Fruit fly (Drosophila melanogaster): ENCODE data around the gene Fkbp39.

The Fkbp39 gene

dm6 chr3R:15350993-15351426 lies 18.1 kb upstream of the Fkbp39 start, which contains the start of the genes Trs33 and Tmtc4 (continued):
- TF ChIP-seq Mad (GFP tag; optimal IDR thresholded peaks at IDR 0.05) (no peak), pnt (GFP tag; optimal IDR thresholded peaks at IDR 0.05) (no peak), CG9876 (GFP tag; optimal IDR thresholded peaks at IDR 0.05) (no peak), Mrtf (GFP tag; IDR thresholded peaks at IDR 0.05) (no peak), CG1647 (GFP tag; optimal IDR thresholded peaks at IDR 0.05) (no peak), CG10565 (GFP tag; optimal IDR thresholded peaks at IDR 0.05) (no peak), repo (GFP tag; optimal IDR thresholded peaks at IDR 0.05) (no peak), crp (GFP tag; optimal IDR thresholded peaks at IDR 0.05) (peak in 1 of 2 experiments; percentile 89), CG10431 (GFP tag; optimal IDR thresholded peaks at IDR 0.05) (peak; percentile 3), crc (GFP tag; optimal IDR thresholded peaks at IDR 0.05) (no peak), Ets65A (GFP tag) (peak; percentile 69), Bteb2 (GFP tag; optimal IDR thresholded peaks at IDR 0.05) (no peak), CG9215 (GFP tag; IDR thresholded peaks at IDR 0.05) (no peak), zen2 (GFP tag; IDR thresholded peaks at IDR 0.05; ENCODE audit: partially characterized antibody) (no peak), ab (GFP tag; optimal IDR thresholded peaks at IDR 0.05) (no peak), dmrt99B (tag; optimal IDR thresholded peaks at IDR 0.05) (no peak), CG14014 (GFP tag; IDR thresholded peaks at IDR 0.05) (no peak), CG2678 (tag; optimal IDR thresholded peaks at IDR 0.05) (peak; percentile 64), kay (GFP tag; optimal IDR thresholded peaks at IDR 0.05) (no peak), CG6654 (GFP tag; optimal IDR thresholded peaks at IDR 0.05) (no peak), CG13624 (GFP tag; optimal IDR thresholded peaks at IDR 0.05) (no peak), Trl (optimal IDR thresholded peaks at IDR 0.05) (no peak), Trl (GFP tag; optimal IDR thresholded peaks at IDR 0.05) (no peak), exex (tag; optimal IDR thresholded peaks at IDR 0.05) (peak; percentile 22), ERR (GFP tag; optimal IDR thresholded peaks at IDR 0.05) (no peak), CG10147 (GFP tag; optimal IDR thresholded peaks at IDR 0.05) (peak; percentile 31), CG1792 (GFP tag; optimal IDR thresholded peaks at IDR 0.05) (no peak), CG10979 (tag; optimal IDR thresholded peaks at IDR 0.05) (peak; percentile 14), Camta (GFP tag; optimal IDR thresholded peaks at IDR 0.05) (no peak), CG3847 (GFP tag; IDR thresholded peaks at IDR 0.05) (no peak), gcm2 (GFP tag; optimal IDR thresholded peaks at IDR 0.05) (no peak), D19B (GFP tag; optimal IDR thresholded peaks at IDR 0.05) (no peak), CG14965 (GFP tag; optimal IDR thresholded peaks at IDR 0.05; ENCODE audit: borderline replicate concordance) (no peak), rib (GFP tag; IDR thresholded peaks at IDR 0.05) (no peak), CG6791 (GFP tag; IDR thresholded peaks at IDR 0.05; ENCODE audit: partially characterized antibody) (no peak), Aef1 (GFP tag; IDR thresholded peaks at IDR 0.05) (peak; percentile 43; the same call in 2 of the 3 replicates), da (GFP tag; optimal IDR thresholded peaks at IDR 0.05) (no peak), CG6175 (GFP tag; IDR thresholded peaks at IDR 0.05) (no peak), salm (tag; optimal IDR thresholded peaks at IDR 0.05) (no peak), NFAT (GFP tag; IDR thresholded peaks at IDR 0.05) (no peak), Taf1 (GFP tag; IDR thresholded peaks at IDR 0.05) (no peak), pita (GFP tag; optimal IDR thresholded peaks at IDR 0.05) (no peak), Ssrp (tag; optimal IDR thresholded peaks at IDR 0.05) (no peak), CG15011 (GFP tag; optimal IDR thresholded peaks at IDR 0.05) (no peak), lilli (GFP tag; optimal IDR thresholded peaks at IDR 0.05) (peak; percentile 16), CG32772 (GFP tag; IDR thresholded peaks at IDR 0.05) (no peak), Opbp (GFP tag; IDR thresholded peaks at IDR 0.05; ENCODE audit: partially characterized antibody) (no peak), her (GFP tag; optimal IDR thresholded peaks at IDR 0.05) (no peak), CG13296 (GFP tag; optimal IDR thresholded peaks at IDR 0.05) (peak; percentile 12), knrl (GFP tag; IDR thresholded peaks at IDR 0.05; ENCODE audit: partially characterized antibody) (no peak), Sox102F (GFP tag; optimal IDR thresholded peaks at IDR 0.05) (no peak), CG11560 (tag; IDR thresholded peaks at IDR 0.05) (no peak)

All from whole organism, embryonic.